Fruit fly (Drosophila melanogaster): ENCODE measurements around the gene noc.

Gene noc

dm6 chr2L:14443667-14444285, 46.9 kb upstream of the noc start:
- no peak for TF ChIP-seq CG15011 (GFP tag; optimal IDR thresholded peaks at IDR 0.05)
- no peak for TF ChIP-seq CG6791 (GFP tag; IDR thresholded peaks at IDR 0.05; ENCODE audit: partially characterized antibody)
- TF ChIP-seq stc (GFP tag; IDR thresholded peaks at IDR 0.05): 0 out of 2 replicates have a peak, but pooled peaks have one; percentile 13
- no peak for TF ChIP-seq Lim3 (GFP tag; IDR thresholded peaks at IDR 0.05)
- TF ChIP-seq pros (GFP tag; optimal IDR thresholded peaks at IDR 0.05): peak; percentile 52
- peak; percentile 92 for TF ChIP-seq zen (tag; optimal IDR thresholded peaks at IDR 0.05)
- peak; percentile 9 for TF ChIP-seq da (GFP tag; optimal IDR thresholded peaks at IDR 0.05)
- TF ChIP-seq hkb (optimal IDR thresholded peaks at IDR 0.05): no peak
- no peak for TF ChIP-seq hkb (GFP tag; IDR thresholded peaks at IDR 0.05)
- no peak for TF ChIP-seq CG10979 (tag; optimal IDR thresholded peaks at IDR 0.05)
- peak; percentile 70 for TF ChIP-seq CG4360 (GFP tag; IDR thresholded peaks at IDR 0.05)
- TF ChIP-seq CG7271 (tag; optimal IDR thresholded peaks at IDR 0.05): peak; percentile 33
- no peak for TF ChIP-seq ERR (GFP tag; optimal IDR thresholded peaks at IDR 0.05)
- TF ChIP-seq Six4 (GFP tag; optimal IDR thresholded peaks at IDR 0.05): no peak
- peak in 1 of 2 experiments; percentile 97 for TF ChIP-seq tll (GFP tag; optimal IDR thresholded peaks at IDR 0.05)
- no peak for TF ChIP-seq lov (optimal IDR thresholded peaks at IDR 0.05)
- TF ChIP-seq lov (GFP tag; IDR thresholded peaks at IDR 0.05): 0 out of 3 replicates have a peak, but pooled peaks have one; percentile 45
- no peak for TF ChIP-seq prd (optimal IDR thresholded peaks at IDR 0.05)
- TF ChIP-seq prd (GFP tag; IDR thresholded peaks at IDR 0.05): peak; percentile 67; the same call in 1 of the 3 replicates
- peak; percentile 17 for TF ChIP-seq CG2712 (tag; optimal IDR thresholded peaks at IDR 0.05)
- TF ChIP-seq salm (tag; optimal IDR thresholded peaks at IDR 0.05): no peak
- TF ChIP-seq Xbp1 (GFP tag; optimal IDR thresholded peaks at IDR 0.05): no peak
- no peak for TF ChIP-seq CG6654 (GFP tag; optimal IDR thresholded peaks at IDR 0.05)
- no peak for TF ChIP-seq Gsc (GFP tag; IDR thresholded peaks at IDR 0.05)
- TF ChIP-seq Hey (tag; optimal IDR thresholded peaks at IDR 0.05): peak; percentile 15
- TF ChIP-seq CG3995 (GFP tag; optimal IDR thresholded peaks at IDR 0.05): no peak
- TF ChIP-seq cg (GFP tag; optimal IDR thresholded peaks at IDR 0.05): peak; percentile 34
- TF ChIP-seq CG14441 (GFP tag; IDR thresholded peaks at IDR 0.05): 0 out of 2 replicates have a peak, but pooled peaks have one; percentile 22
- peak; percentile 25 for TF ChIP-seq Abd-B (GFP tag; optimal IDR thresholded peaks at IDR 0.05)
- 0 out of 2 replicates have a peak, but pooled peaks have one; percentile 11 for TF ChIP-seq CG6689 (GFP tag; IDR thresholded peaks at IDR 0.05)
- TF ChIP-seq CG31224 (GFP tag; IDR thresholded peaks at IDR 0.05): 0 out of 2 replicates have a peak, but pooled peaks have one; percentile 21
- peak; percentile 75 for TF ChIP-seq gsb-n (tag; optimal IDR thresholded peaks at IDR 0.05)
- TF ChIP-seq ems (GFP tag; optimal IDR thresholded peaks at IDR 0.05): no peak
- TF ChIP-seq p53 (GFP tag; optimal IDR thresholded peaks at IDR 0.05): no peak
- no peak for TF ChIP-seq mam (GFP tag; optimal IDR thresholded peaks at IDR 0.05)
- peak; percentile 99 for TF ChIP-seq D (optimal IDR thresholded peaks at IDR 0.05)
- TF ChIP-seq D (GFP tag; optimal IDR thresholded peaks at IDR 0.05): peak; percentile 16
- no peak for TF ChIP-seq CG14014 (GFP tag; IDR thresholded peaks at IDR 0.05)
- no peak for TF ChIP-seq B-H1 (GFP tag; IDR thresholded peaks at IDR 0.05)
- TF ChIP-seq HmgZ (tag; optimal IDR thresholded peaks at IDR 0.05): no peak
- TF ChIP-seq kni (GFP tag; optimal IDR thresholded peaks at IDR 0.05): peak; percentile 40
- no peak for TF ChIP-seq CG3065 (GFP tag; optimal IDR thresholded peaks at IDR 0.05)
- no peak for TF ChIP-seq Mrtf (GFP tag; IDR thresholded peaks at IDR 0.05)
- TF ChIP-seq sc (optimal IDR thresholded peaks at IDR 0.05): no peak
- TF ChIP-seq sc (GFP tag; optimal IDR thresholded peaks at IDR 0.05): no peak
- peak; percentile 32 for TF ChIP-seq odd (GFP tag; optimal IDR thresholded peaks at IDR 0.05)
- no peak for TF ChIP-seq NfI (GFP tag; optimal IDR thresholded peaks at IDR 0.05)
- TF ChIP-seq CG15479 (GFP tag; optimal IDR thresholded peaks at IDR 0.05): peak; percentile 13
- no peak for TF ChIP-seq Nf-YB (GFP tag; optimal IDR thresholded peaks at IDR 0.05)
- TF ChIP-seq pzg (GFP tag; optimal IDR thresholded peaks at IDR 0.05): no peak
- TF ChIP-seq CG31441 (GFP tag; IDR thresholded peaks at IDR 0.05): no peak

Data from whole organism, embryonic.